Worm (Caenorhabditis elegans): ENCODE data around the gene M176.4.

Gene M176.4

DNA sequence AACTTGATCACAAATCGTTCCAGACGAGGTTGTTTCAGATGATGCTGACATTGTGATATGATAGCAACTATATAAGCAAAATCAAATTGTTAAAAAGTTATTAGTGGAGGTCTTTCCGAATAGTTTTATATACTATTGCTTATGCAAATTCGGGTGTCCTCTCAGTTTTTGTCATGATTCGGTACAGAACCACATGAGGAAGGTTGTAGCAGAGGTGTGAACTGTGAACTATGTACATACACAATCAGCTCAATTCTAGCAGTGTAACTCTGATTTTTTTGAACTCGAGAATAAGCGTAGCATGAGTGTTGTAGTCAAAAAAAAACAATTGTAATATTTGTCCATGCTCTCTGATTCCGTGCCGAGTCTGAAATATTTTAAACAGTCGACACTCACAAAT lies 15.1 kb upstream of the M176.4 start, which contains the start of gene Y51B9A.6:
Gene Y51B9A.6, minus strand, starts transcription at position 101 of the 400 bp plus-strand sequence.
- TF ChIP-seq zag-1 (tag; optimal IDR thresholded peaks at IDR 0.05) (no peak), fos-1 (tag; optimal IDR thresholded peaks at IDR 0.05) (no peak), elt-3 (tag; optimal IDR thresholded peaks at IDR 0.05) (no peak), sea-2 (GFP tag; optimal IDR thresholded peaks at IDR 0.05) (no peak), nhr-237 (tag; optimal IDR thresholded peaks at IDR 0.05) (no peak)

DNA sequence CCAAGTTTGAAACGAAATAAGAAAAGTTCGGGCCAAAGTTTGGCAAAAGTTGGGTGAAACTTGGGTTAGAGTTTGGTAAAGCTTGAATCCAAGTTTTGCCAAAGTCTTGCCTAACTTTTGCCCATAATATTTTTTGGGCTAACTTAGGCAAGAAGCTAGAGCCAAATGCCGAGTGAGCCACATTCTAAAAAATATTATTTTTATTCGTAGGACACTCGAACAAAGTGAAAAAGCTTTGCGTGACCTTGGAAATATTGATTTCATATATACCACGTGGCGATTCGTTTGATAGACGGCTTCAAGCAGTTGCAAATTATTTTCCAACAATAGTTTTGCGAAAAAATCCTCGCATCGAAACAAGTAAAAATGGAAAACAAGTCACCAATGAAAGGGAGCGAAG lies 14.3 kb upstream of the M176.4 start, which contains the start of gene Y51B9A.5:
Gene Y51B9A.5, plus strand, starts transcription at position 301 of the 400 bp plus-strand sequence.
- TF ChIP-seq pha-4 (tag; optimal IDR thresholded peaks at IDR 0.05) (no peak), jun-1 (tag; optimal IDR thresholded peaks at IDR 0.05) (no peak), nhr-67 (tag; optimal IDR thresholded peaks at IDR 0.05) (no peak), nhr-43 (tag; optimal IDR thresholded peaks at IDR 0.05; ENCODE audit: poor library complexity, severe bottlenecking) (no peak), nhr-25 (tag; optimal IDR thresholded peaks at IDR 0.05) (no peak), nhr-11 (tag; optimal IDR thresholded peaks at IDR 0.05) (no peak), pqm-1 (tag; optimal IDR thresholded peaks at IDR 0.05) (no peak), ceh-16 (tag; optimal IDR thresholded peaks at IDR 0.05) (no peak), mml-1 (tag; optimal IDR thresholded peaks at IDR 0.05) (no peak), lin-15B (tag; optimal IDR thresholded peaks at IDR 0.05) (no peak), aly-2 (tag; optimal IDR thresholded peaks at IDR 0.05) (no peak), fkh-10 (GFP tag; optimal IDR thresholded peaks at IDR 0.05) (no peak), nhr-77 (tag; optimal IDR thresholded peaks at IDR 0.05) (no peak), unc-62 (GFP tag; optimal IDR thresholded peaks at IDR 0.05) (no peak), daf-12 (tag; optimal IDR thresholded peaks at IDR 0.05) (no peak), ama-1 (optimal IDR thresholded peaks at IDR 0.05) (no peak), ceh-82 (tag; optimal IDR thresholded peaks at IDR 0.05) (no peak), hmg-11 (tag; optimal IDR thresholded peaks at IDR 0.05) (no peak), egl-27 (tag; optimal IDR thresholded peaks at IDR 0.05) (no peak)

DNA sequence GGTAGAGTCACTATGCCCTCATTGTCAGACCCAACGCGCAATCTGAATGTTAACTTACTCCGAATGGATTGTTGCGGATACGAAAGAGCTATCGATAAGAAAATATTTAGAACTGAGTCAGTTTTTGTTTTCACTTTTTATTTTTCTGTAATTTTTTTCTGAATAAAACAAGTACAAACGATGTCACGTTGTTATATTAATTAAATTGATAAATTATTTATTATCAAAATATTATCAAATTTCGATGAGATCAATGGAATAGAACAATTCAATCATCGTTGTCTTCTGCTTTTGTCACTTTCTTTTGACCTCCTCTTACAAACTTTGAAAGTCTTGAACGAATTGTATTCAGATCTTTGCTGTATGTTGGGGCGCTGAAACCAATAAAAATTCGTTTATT lies 11.1 kb upstream of the M176.4 start, which contains the start of gene mpz-6:
Gene mpz-6, minus strand, starts transcription at position 101 of the 400 bp plus-strand sequence.
- no peak for TF ChIP-seq elt-3 (tag; optimal IDR thresholded peaks at IDR 0.05)
- TF ChIP-seq daf-12 (tag; optimal IDR thresholded peaks at IDR 0.05) = no peak
- TF ChIP-seq lsy-12 (tag; optimal IDR thresholded peaks at IDR 0.05) = no peak
- no peak for TF ChIP-seq egl-5 (tag; optimal IDR thresholded peaks at IDR 0.05)
- no peak for TF ChIP-seq fkh-2 (tag; optimal IDR thresholded peaks at IDR 0.05)

DNA sequence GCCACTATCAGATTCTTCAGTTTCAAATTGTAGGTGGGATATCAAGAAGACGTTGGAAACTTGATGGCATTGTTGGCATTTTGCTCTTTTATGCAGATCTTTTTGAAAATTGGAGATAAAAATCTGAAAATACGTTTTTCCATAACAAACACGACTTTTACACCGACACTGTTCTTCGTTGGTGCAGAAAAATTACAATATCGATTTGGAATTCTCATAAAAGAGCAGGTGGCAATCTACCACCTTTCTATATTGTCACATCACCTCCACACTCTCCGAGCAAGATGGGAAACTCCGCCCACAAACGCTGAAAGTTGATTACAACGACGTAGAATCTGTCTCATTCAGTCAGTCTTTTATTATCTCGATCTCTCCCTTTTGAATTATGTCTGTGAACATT lies 10.7 kb upstream of the M176.4 start, which contains the start of gene arrd-2:
Gene arrd-2, plus strand, starts transcription at position 301 of the 400 bp plus-strand sequence.
- TF ChIP-seq lin-39 (tag; optimal IDR thresholded peaks at IDR 0.05) = no peak
- no peak for TF ChIP-seq ceh-9 (tag; optimal IDR thresholded peaks at IDR 0.05)
- no peak for TF ChIP-seq nhr-23 (tag; optimal IDR thresholded peaks at IDR 0.05)
- no peak for TF ChIP-seq mml-1 (tag; optimal IDR thresholded peaks at IDR 0.05)

DNA sequence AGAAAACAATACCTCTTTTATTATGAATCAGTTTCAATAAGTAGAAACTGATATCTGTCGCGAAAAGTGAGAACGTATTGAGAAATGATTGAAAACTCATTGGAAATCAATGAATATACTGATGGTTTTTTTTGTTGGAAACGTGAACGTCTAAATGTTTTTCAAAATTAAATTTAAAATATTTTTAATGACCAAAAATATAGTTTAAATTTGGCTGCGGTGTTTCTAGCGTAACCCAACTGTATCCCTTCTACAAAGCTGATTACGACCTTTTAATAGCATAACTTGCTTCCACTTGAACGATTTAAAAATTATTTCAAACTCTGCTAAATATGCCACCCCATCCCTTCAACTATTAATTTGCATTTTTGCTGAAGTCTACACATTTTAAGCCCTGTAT lies 6.7 kb upstream of the M176.4 start, which contains the start of gene M176.9:
Gene M176.9, minus strand, starts transcription at position 101 of the 400 bp plus-strand sequence.
- TF ChIP-seq daf-12 (tag; optimal IDR thresholded peaks at IDR 0.05) (no peak), ceh-9 (tag; optimal IDR thresholded peaks at IDR 0.05) (no peak), nhr-77 (tag; optimal IDR thresholded peaks at IDR 0.05) (no peak), pha-4 (tag; optimal IDR thresholded peaks at IDR 0.05) (no peak), fkh-10 (GFP tag; optimal IDR thresholded peaks at IDR 0.05) (no peak), ztf-11 (tag; optimal IDR thresholded peaks at IDR 0.05) (no peak), ztf-4 (tag; optimal IDR thresholded peaks at IDR 0.05) (no peak), nhr-237 (tag; optimal IDR thresholded peaks at IDR 0.05) (no peak), jun-1 (tag; optimal IDR thresholded peaks at IDR 0.05) (no peak), sea-2 (GFP tag; optimal IDR thresholded peaks at IDR 0.05) (no peak), aly-2 (tag; optimal IDR thresholded peaks at IDR 0.05) (no peak), elt-2 (tag; optimal IDR thresholded peaks at IDR 0.05) (no peak), nhr-11 (tag; optimal IDR thresholded peaks at IDR 0.05) (no peak), unc-62 (GFP tag; optimal IDR thresholded peaks at IDR 0.05) (no peak), snpc-4 (tag; optimal IDR thresholded peaks at IDR 0.05) (no peak), lin-39 (tag; optimal IDR thresholded peaks at IDR 0.05) (no peak), ceh-82 (tag; optimal IDR thresholded peaks at IDR 0.05) (no peak), fos-1 (tag; optimal IDR thresholded peaks at IDR 0.05) (no peak)

All from whole organism, L3 larva.